Worm (Caenorhabditis elegans) whole organism, L4/young adult: ENCODE measurements around the gene F41F3.8.

Experiments used
- W03F9.2 ChIP-seq: fragments of 150-350 bp; optimal IDR thresholded peaks from 2 replicates; lab custom pipeline; 2014; ENCODE audit warnings: missing biosample characterization, missing genetic modification characterization
- dao-5 ChIP-seq: sonication (generic microtip); optimal IDR thresholded peaks from 2 replicates; lab custom pipeline; 2016; ENCODE audit warnings: missing genotype, missing genetic modification characterization, moderate library complexity, missing compliant biosample characterization
- him-1 ChIP-seq: sonication (generic microtip); optimal IDR thresholded peaks from 2 replicates; lab custom pipeline; 2016; ENCODE audit warnings: missing genotype, missing genetic modification reagents, missing genetic modification characterization, missing compliant biosample characterization

The F41F3.8 gene

DNA sequence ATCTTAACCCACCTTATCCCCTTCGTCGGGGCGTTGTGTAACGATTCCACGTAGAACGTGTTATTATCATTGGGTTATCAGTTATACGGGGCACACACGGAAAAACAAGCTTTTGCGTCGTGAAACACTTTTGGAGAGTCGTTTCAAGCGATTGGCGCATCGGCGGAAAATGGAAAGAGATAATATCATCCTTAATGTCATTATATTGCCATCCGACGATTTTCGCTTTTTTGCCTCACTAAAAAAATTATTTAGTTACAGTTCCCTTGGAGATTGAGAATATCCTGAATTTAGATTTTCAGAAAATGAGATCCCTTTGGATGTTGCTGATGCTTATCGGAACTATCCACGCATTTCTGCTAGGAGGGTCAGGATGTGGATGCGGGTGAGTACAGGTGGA lies at the start of gene F41F3.8:
Gene F41F3.8, plus strand, starts transcription at position 301 of the 400 bp plus-strand sequence.
- TF ChIP-seq him-1 (tag; lab: Kevin White, UChicago) (no peak), W03F9.2 (no peak), dao-5 (no peak)

ce11 chrV:4599225-4599624 lies 49.4 kb upstream of the F41F3.8 start:
- TF ChIP-seq W03F9.2 (no peak), dao-5 (no peak), him-1 (tag; lab: Kevin White, UChicago) (no peak)

DNA sequence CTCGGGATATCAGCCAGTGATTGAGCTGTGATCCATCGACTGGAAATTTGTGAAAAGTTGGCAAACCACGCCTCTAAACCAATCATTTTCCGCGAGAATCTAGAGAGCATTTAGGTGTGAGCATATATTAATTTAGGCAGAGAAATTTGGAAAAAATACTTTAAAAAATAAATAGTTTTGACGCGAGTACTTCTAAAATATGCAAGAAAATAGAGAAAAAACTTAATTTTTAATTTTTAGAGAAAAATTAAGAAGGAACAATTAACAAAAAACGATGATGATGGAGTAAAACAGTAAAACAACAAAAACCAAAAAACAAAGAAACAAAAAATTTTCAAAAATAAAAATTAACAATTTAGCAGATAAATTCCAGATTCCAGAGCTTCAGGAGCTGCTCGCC lies 41.8 kb upstream of the F41F3.8 start, which contains the start of gene txt-6:
Gene txt-6, minus strand, starts transcription at position 101 of the 400 bp plus-strand sequence.
- TF ChIP-seq him-1 (tag; lab: Kevin White, UChicago): no peak
- no peak for TF ChIP-seq dao-5
- no peak for TF ChIP-seq W03F9.2

DNA sequence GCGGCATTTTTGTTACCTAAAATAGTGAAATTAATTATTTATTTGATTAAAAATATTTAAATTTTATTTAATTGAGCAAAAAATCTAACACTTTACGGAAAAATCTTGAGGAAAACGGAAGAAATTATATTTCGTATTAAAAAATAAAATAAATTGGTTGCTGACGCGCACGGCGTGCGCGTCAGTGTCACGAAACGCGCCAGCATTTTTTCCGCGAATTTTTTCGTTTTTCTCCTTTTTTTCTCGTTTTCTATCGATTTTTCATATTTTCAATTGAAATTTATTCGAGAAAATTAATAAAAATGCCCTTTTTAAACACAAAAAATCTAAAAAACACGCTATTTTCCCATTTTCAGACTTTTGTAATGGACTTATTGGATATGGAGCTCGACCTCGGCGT lies 32.8 kb upstream of the F41F3.8 start, which contains the start of the genes Y61A9LA.10 and F54D11.4:
Gene Y61A9LA.10, minus strand, starts transcription at position 16 of the 400 bp plus-strand sequence.
Gene F54D11.4, plus strand, starts transcription at position 350 of the 400 bp plus-strand sequence.
- no peak for TF ChIP-seq dao-5
- TF ChIP-seq W03F9.2: peak; percentile 88

- TF ChIP-seq dao-5: no peak
- TF ChIP-seq W03F9.2: no peak
- TF ChIP-seq him-1 (tag; lab: Kevin White, UChicago): no peak
Measured at ce11 chrV:4617260-4617659, 31.4 kb upstream of the F41F3.8 start, which contains the start of gene sumv-2. TSS of gene sumv-2 (plus strand) at chrV:4617560.

ce11 chrV:4623535-4623934 lies 25.1 kb upstream of the F41F3.8 start:
- TF ChIP-seq W03F9.2: no peak

DNA sequence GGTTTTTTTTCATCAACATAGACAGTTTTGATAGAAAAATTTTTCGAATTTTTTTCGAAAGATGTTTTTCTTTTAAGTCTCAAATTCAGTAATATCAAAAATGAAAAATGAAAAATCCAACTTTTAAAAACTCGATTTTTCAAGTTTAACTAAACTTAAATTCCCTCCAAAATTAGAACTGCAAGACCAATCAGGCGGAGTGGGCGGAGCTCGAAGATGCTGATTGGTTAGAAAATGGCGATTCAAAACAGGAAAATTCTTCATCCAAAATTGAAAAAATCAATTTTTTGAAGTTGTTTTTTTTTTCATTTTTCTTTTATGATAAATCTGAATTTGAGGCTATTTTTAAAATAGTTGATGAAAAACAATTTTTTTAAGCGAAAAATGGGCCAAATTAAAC lies 23.9 kb upstream of the F41F3.8 start:
- TF ChIP-seq W03F9.2: no peak
- TF ChIP-seq dao-5: no peak
- no peak for TF ChIP-seq him-1 (tag; lab: Kevin White, UChicago)

- no peak for TF ChIP-seq him-1 (tag; lab: Kevin White, UChicago)
- no peak for TF ChIP-seq dao-5
- no peak for TF ChIP-seq W03F9.2
Measured at ce11 chrV:4626344-4626743, 22.3 kb upstream of the F41F3.8 start.

DNA sequence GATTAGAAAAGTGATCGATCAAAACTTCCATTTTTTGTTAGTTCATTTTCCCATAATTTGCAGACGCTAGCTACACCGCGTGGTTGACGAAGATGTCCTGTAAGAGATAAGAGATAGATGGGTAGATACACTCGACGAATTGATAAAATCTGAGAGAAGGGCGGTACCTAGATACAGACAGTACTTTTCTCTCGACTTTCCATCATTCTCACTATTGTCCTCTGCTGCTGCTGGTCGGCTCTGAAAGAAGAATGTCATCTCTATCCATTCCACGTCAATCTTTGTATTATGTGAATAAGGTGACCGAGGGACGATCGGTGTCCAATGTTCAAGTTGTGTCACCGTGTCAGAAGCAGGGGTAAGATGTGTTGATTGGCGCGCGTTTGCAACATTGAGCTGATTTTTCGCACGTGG lies 20.1 kb upstream of the F41F3.8 start, which contains the start of gene pmt-2:
Gene pmt-2, plus strand, starts transcription at position 64 of the 414 bp plus-strand sequence.
- TF ChIP-seq dao-5 (no peak), W03F9.2 (no peak), him-1 (tag; lab: Kevin White, UChicago) (no peak)

DNA sequence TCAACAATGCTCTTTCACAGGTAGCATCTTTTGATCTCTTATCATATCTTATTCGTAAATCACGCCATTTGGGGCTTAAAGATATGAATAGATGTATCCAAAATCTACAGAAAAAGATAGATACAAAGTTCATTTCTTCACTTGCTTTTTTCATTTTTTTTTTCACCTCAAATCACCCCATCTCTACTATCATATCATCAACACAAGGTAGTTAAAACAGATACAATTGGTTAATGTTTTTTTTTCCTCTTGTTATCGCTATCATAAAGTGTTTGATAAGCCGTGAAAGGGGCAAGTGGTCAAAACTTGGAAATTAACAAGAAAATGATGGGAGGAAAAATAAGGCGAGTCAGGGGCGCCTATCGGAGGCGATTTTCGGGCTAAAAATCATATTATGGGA lies 18.4 kb upstream of the F41F3.8 start:
- TF ChIP-seq dao-5 (no peak), W03F9.2 (no peak), him-1 (tag; lab: Kevin White, UChicago) (no peak)

ce11 chrV:4637153-4637552 lies 11.5 kb upstream of the F41F3.8 start:
- TF ChIP-seq him-1 (tag; lab: Kevin White, UChicago) (no peak), W03F9.2 (no peak), dao-5 (no peak)

DNA sequence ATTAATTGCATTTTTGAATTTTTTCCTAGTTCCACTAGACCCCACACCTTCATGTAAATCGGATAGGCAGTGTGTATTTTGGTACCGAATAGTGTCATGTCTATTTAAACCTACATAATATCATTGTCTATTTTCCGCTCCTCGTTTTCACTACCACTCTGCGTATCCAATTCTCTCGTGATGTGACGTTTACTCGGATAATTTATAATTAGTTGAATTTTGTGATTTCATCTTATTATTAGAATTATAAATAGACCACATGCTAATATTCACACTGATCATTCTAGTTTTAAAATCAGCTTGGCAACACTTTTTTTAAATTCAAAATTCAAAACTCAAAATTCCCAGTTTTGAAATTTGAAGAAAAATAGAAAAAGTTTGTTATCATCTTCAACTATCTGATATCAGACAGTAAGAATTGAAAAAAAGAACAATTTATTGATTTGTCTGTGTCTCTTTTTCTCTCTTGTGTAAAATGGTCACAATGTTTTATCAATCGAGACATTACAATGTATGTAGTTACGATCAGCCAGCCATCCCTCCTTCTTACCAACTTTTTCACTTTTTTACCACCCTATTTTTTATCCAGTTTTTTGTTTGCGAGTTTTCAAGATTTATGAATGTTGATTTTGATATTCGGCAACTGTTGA lies 8.0 kb upstream of the F41F3.8 start:
- TF ChIP-seq him-1 (tag; lab: Kevin White, UChicago) (no peak), W03F9.2 (peak; percentile 4)

DNA sequence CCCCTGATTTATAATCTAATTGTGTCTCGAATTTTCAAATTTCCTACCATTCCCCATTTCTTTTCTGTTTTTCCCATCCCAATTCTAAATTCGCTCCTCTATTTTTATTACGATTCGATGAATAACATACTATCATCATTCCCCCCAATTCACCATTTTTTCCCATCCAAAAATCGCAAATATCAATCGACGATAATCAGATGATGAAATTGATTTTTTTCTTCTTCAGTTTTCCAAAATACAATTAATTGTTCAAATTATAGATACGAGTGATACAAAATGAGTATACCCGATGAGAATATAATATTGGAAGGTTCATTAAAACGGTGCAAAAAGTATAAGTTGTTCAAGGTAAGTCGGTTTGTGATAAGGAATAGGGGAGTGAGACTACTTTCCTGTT lies 5.9 kb upstream of the F41F3.8 start, which contains the start of gene soc-1:
Gene soc-1, plus strand, starts transcription at position 262 of the 400 bp plus-strand sequence.
- TF ChIP-seq dao-5 (no peak), him-1 (tag; lab: Kevin White, UChicago) (no peak), W03F9.2 (no peak)

DNA sequence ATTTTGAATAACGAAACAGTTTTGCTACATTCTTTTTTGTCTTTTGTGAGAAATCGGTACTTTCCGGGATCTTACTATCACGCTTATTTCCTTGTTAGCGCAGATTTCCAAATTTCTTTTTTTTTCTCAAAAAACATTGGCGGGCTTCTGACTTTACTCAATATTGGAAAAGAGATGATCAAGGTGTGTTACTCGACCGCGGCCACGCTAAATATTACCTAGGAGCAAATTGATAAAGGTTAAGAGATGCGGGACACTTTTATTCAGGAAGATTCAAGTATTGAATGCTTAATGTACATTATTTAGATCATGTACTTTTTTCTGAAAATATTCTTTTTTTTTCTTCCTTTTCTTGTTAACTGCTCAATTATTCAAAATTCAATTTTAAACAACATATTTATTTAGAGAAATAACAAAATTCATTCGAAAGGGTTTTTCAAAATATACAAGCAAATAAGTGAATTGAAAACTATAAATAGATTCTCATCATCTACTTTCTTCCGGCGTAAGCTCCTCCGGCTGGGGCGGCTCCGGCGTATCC lies 1.3 kb upstream of the F41F3.8 start:
- TF ChIP-seq dao-5 (no peak), W03F9.2 (no peak), him-1 (tag; lab: Kevin White, UChicago) (no peak)

DNA sequence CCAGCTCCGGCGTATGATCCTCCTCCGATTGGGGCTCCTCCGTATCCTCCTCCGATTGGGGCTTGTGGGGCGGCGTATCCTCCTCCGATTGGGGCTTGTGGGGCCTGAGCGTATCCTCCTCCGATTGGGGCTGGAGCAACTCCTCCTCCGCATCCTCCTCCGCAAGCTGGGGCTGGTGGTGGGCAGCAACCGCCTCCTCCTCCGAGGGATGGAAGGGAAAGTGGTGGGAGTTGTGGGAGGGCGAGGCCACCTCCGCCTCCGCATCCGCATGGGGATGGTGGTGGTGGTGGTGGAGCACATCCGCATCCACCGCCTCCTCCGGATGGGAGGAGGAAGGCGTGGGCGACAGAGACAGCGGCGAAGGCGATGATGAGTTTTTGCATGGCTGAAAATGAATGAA lies 770 bp upstream of the F41F3.8 start, which contains the start of gene F41F3.3:
Gene F41F3.3, minus strand, starts transcription at position 383 of the 400 bp plus-strand sequence.
- no peak for TF ChIP-seq him-1 (tag; lab: Kevin White, UChicago)
- no peak for TF ChIP-seq dao-5
- no peak for TF ChIP-seq W03F9.2
